Comparison of ENCODE assay signal across 3 fruit fly cellular contexts in genomic region chr3R:9344186-9344790, dm6.
TF ChIP-seq lines count a peak whose summit lies in the region.

No protein-coding gene starts in this region.

TF ChIP-seq in whole organism, embryonic, 481 proteins besides CTCF, POLR2A, EP300 and RAD21 (continued from another document and continues in another):
- TF ChIP-seq CG34376 (GFP tag; optimal IDR thresholded peaks at IDR 0.05; lab: Kevin White, UChicago), result peak; percentile 47
- peak; percentile 59 for TF ChIP-seq mirr (GFP tag; optimal IDR thresholded peaks at IDR 0.05; lab: Kevin White, UChicago)
- TF ChIP-seq cwo (GFP tag; optimal IDR thresholded peaks at IDR 0.05; lab: Kevin White, UChicago), result peak; percentile 96
- peak; percentile 89 for TF ChIP-seq CG10543 (GFP tag; optimal IDR thresholded peaks at IDR 0.05; lab: Kevin White, UChicago)
- TF ChIP-seq sug (tag; optimal IDR thresholded peaks at IDR 0.05; lab: Kevin White, UChicago), result peak; percentile 63
- TF ChIP-seq CG42726 (GFP tag; IDR thresholded peaks at IDR 0.05; lab: Robert Waterston, UW; ENCODE audit: partially characterized antibody), result no peak
- peak; percentile 31 for TF ChIP-seq sd (tag; optimal IDR thresholded peaks at IDR 0.05; lab: Kevin White, UChicago)
- TF ChIP-seq Deaf1 (tag; optimal IDR thresholded peaks at IDR 0.05; lab: Kevin White, UChicago), result peak; percentile 91
- TF ChIP-seq HLH54F (GFP tag; optimal IDR thresholded peaks at IDR 0.05; lab: Kevin White, UChicago), result no peak
- peak; percentile 46 for TF ChIP-seq sens (GFP tag; lab: Kevin White, UChicago)
- TF ChIP-seq HmgZ (tag; optimal IDR thresholded peaks at IDR 0.05; lab: Kevin White, UChicago), result no peak
- TF ChIP-seq B-H2 (GFP tag; optimal IDR thresholded peaks at IDR 0.05; lab: Kevin White, UChicago), result peak; percentile 24
- TF ChIP-seq pita (GFP tag; optimal IDR thresholded peaks at IDR 0.05; lab: Kevin White, UChicago), result no peak
- no peak for TF ChIP-seq CG11085 (GFP tag; IDR thresholded peaks at IDR 0.05; lab: Robert Waterston, UW)
- peak; percentile 31 for TF ChIP-seq pros (GFP tag; optimal IDR thresholded peaks at IDR 0.05; lab: Kevin White, UChicago)
- peak; percentile 7 for TF ChIP-seq CG15514 (GFP tag; optimal IDR thresholded peaks at IDR 0.05; lab: Kevin White, UChicago)
- TF ChIP-seq zen (tag; optimal IDR thresholded peaks at IDR 0.05; lab: Kevin White, UChicago), result peak; percentile 50
- TF ChIP-seq nom (GFP tag; optimal IDR thresholded peaks at IDR 0.05; lab: Kevin White, UChicago), result peak; percentile 28
- TF ChIP-seq CG4328 (GFP tag; optimal IDR thresholded peaks at IDR 0.05; lab: Kevin White, UChicago), result peak; percentile 28
- no peak for TF ChIP-seq CG31388 (GFP tag; optimal IDR thresholded peaks at IDR 0.05; lab: Kevin White, UChicago)
- no peak for TF ChIP-seq CG2120 (GFP tag; optimal IDR thresholded peaks at IDR 0.05; lab: Kevin White, UChicago)
- TF ChIP-seq exex (tag; optimal IDR thresholded peaks at IDR 0.05; lab: Kevin White, UChicago), result peak; percentile 10
- no peak for TF ChIP-seq corto (GFP tag; optimal IDR thresholded peaks at IDR 0.05; lab: Kevin White, UChicago)
- TF ChIP-seq sr (GFP tag; IDR thresholded peaks at IDR 0.05; lab: Robert Waterston, UW), result peak; percentile 83; the same call in 2 of the 3 replicates
- TF ChIP-seq CG4854 (GFP tag; optimal IDR thresholded peaks at IDR 0.05; lab: Kevin White, UChicago), result no peak
- peak; percentile 96 for TF ChIP-seq twi (tag; optimal IDR thresholded peaks at IDR 0.05; lab: Kevin White, UChicago)
- no peak for TF ChIP-seq gce (GFP tag; IDR thresholded peaks at IDR 0.05; lab: Robert Waterston, UW)
- TF ChIP-seq CG8388 (GFP tag; optimal IDR thresholded peaks at IDR 0.05; lab: Kevin White, UChicago), result no peak
- peak in 1 of 2 experiments; percentile 69 for TF ChIP-seq Pdp1 (GFP tag; optimal IDR thresholded peaks at IDR 0.05; lab: Kevin White, UChicago)
- TF ChIP-seq lbe (GFP tag; optimal IDR thresholded peaks at IDR 0.05; lab: Kevin White, UChicago), result peak; percentile 27
- TF ChIP-seq Hsf (GFP tag; optimal IDR thresholded peaks at IDR 0.05; lab: Kevin White, UChicago), result no peak
- TF ChIP-seq vfl (GFP tag; optimal IDR thresholded peaks at IDR 0.05; lab: Kevin White, UChicago), result no peak
- TF ChIP-seq Xrp1 (GFP tag; IDR thresholded peaks at IDR 0.05; lab: Robert Waterston, UW), result no peak
- TF ChIP-seq btn (GFP tag; optimal IDR thresholded peaks at IDR 0.05; lab: Kevin White, UChicago), result no peak
- TF ChIP-seq Doc2 (GFP tag; IDR thresholded peaks at IDR 0.05; lab: Robert Waterston, UW), result no peak
- no peak for TF ChIP-seq croc (GFP tag; conservative IDR thresholded peaks at IDR 0.05; lab: Robert Waterston, UW)
- TF ChIP-seq chn (GFP tag; optimal IDR thresholded peaks at IDR 0.05; lab: Kevin White, UChicago), result no peak
- TF ChIP-seq CG9437 (GFP tag; optimal IDR thresholded peaks at IDR 0.05; lab: Kevin White, UChicago), result no peak
- TF ChIP-seq CG30020 (tag; optimal IDR thresholded peaks at IDR 0.05; lab: Kevin White, UChicago), result no peak
- TF ChIP-seq CG18476 (GFP tag; optimal IDR thresholded peaks at IDR 0.05; lab: Kevin White, UChicago), result peak; percentile 11
- TF ChIP-seq zf30C (GFP tag; optimal IDR thresholded peaks at IDR 0.05; lab: Kevin White, UChicago), result peak; percentile 79
- TF ChIP-seq bbx (GFP tag; IDR thresholded peaks at IDR 0.05; lab: Robert Waterston, UW; ENCODE audit: partially characterized antibody), result no peak
- TF ChIP-seq CG6654 (GFP tag; optimal IDR thresholded peaks at IDR 0.05; lab: Kevin White, UChicago), result no peak
- TF ChIP-seq BtbVII (GFP tag; optimal IDR thresholded peaks at IDR 0.05; lab: Kevin White, UChicago), result peak; percentile 9
- TF ChIP-seq usp (GFP tag; optimal IDR thresholded peaks at IDR 0.05; lab: Kevin White, UChicago), result no peak

TF ChIP-seq in whole organism, prepupa, 60 proteins besides CTCF, POLR2A, EP300 and RAD21 (continued from another document):
- TF ChIP-seq Ets21C (GFP tag; optimal IDR thresholded peaks at IDR 0.05; lab: Kevin White, UChicago) (no peak), CG31627 (GFP tag; optimal IDR thresholded peaks at IDR 0.05; lab: Kevin White, UChicago) (no peak), fd85E (GFP tag; optimal IDR thresholded peaks at IDR 0.05; lab: Kevin White, UChicago) (no peak), CG11902 (GFP tag; optimal IDR thresholded peaks at IDR 0.05; lab: Kevin White, UChicago) (no peak)
TF ChIP-seq in whole organism, prepupa: peak in this region for 8.

TF ChIP-seq in whole organism, wandering third instar larva, 38 proteins besides CTCF, POLR2A, EP300 and RAD21 (continued from another document):
- no peak for TF ChIP-seq sv (GFP tag; optimal IDR thresholded peaks at IDR 0.05; lab: Kevin White, UChicago)
- TF ChIP-seq OdsH (GFP tag; optimal IDR thresholded peaks at IDR 0.05; lab: Kevin White, UChicago), result no peak
